Worm (Caenorhabditis elegans): ENCODE results near the gene igcm-3.

ce11 chrX:2664273-2664672 lies 41.4 kb downstream of the igcm-3 start, which contains the start of gene F54G2.1:
- TF ChIP-seq nhr-28 (tag; optimal IDR thresholded peaks at IDR 0.05): no peak
- no peak for TF ChIP-seq ceh-63 (GFP tag; optimal IDR thresholded peaks at IDR 0.05)

Measured in whole organism, L1 larva.